Worm (Caenorhabditis elegans): ENCODE measurements around the gene T12A7.10.

DNA sequence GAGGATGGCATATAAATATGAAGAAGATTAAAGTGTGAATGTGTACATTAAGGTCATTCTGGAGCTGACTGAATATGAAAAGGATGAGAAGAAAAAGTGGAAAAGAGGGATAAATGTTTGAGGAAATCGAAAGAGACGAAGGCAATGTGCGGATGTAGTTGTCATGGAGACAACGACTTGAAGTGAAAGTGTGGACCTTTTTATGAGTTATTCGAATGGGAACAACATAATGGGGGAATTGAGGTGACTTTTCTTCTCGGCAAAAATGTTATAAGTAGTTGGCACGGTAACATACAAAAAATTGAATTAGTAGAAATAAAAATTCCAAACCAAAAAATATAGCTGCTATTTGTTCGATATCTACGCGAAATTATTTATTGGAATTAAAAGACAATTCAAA, 46.2 kb upstream of the T12A7.10 start, which contains the start of gene dyf-18:
- TF ChIP-seq skn-1 (tag; optimal IDR thresholded peaks at IDR 0.05) (no peak), lsy-2 (tag; optimal IDR thresholded peaks at IDR 0.05) (no peak), ceh-82 (tag; optimal IDR thresholded peaks at IDR 0.05) (no peak), snpc-4 (tag; optimal IDR thresholded peaks at IDR 0.05) (no peak), elt-3 (tag; optimal IDR thresholded peaks at IDR 0.05) (no peak), C34F6.9 (tag; optimal IDR thresholded peaks at IDR 0.05) (no peak), fos-1 (tag; optimal IDR thresholded peaks at IDR 0.05) (no peak), nhr-25 (tag; optimal IDR thresholded peaks at IDR 0.05) (no peak), unc-39 (tag; optimal IDR thresholded peaks at IDR 0.05) (no peak), nhr-11 (tag; optimal IDR thresholded peaks at IDR 0.05) (no peak), lin-11 (tag; optimal IDR thresholded peaks at IDR 0.05) (no peak), ZK546.5 (tag; optimal IDR thresholded peaks at IDR 0.05) (no peak), nhr-77 (tag; optimal IDR thresholded peaks at IDR 0.05) (no peak)
